Fruit fly (Drosophila melanogaster) whole organism, embryonic: Measurements from ENCODE around the gene Him.

ENCODE experiments used
- ATbp ChIP-seq: fragments of 200-800 bp; sonication (Bioruptor generic); optimal IDR thresholded peaks from 2 replicates; lab custom pipeline; 2017; ENCODE audit warnings: missing biosample characterization, mild to moderate bottlenecking, missing genetic modification characterization, missing genetic modification reagents
- Adf1 ChIP-seq: fragments of 200-800 bp; sonication (Bioruptor generic); IDR thresholded peaks from 2 replicates; pipeline ENCODE4 v1.3.6; 2022; ENCODE audit warnings: missing biosample characterization, missing genetic modification characterization
- Asciz ChIP-seq: fragments of 200-800 bp; sonication (Bioruptor generic); optimal IDR thresholded peaks from 2 replicates; lab custom pipeline; 2017; ENCODE audit warnings: missing biosample characterization, mild to moderate bottlenecking, missing genetic modification characterization, missing genetic modification reagents
- CG11247 ChIP-seq: fragments of 200-800 bp; sonication (Bioruptor generic); IDR thresholded peaks from 2 replicates; pipeline ENCODE4 v1.3.6; 2022; ENCODE audit warnings: missing biosample characterization, missing genetic modification characterization
- CG12299 ChIP-seq: fragments of 200-800 bp; sonication (Bioruptor generic); optimal IDR thresholded peaks from 2 replicates; lab custom pipeline; 2018; ENCODE audit warnings: missing biosample characterization, mild to moderate bottlenecking, missing genetic modification characterization
- CG1233 ChIP-seq: fragments of 200-800 bp; sonication (Bioruptor generic); optimal IDR thresholded peaks from 4 replicates; lab custom pipeline; 2018; ENCODE audit warnings: missing biosample characterization, mild to moderate bottlenecking, missing genetic modification characterization
- CG12769 ChIP-seq: fragments of 200-800 bp; sonication (Bioruptor generic); optimal IDR thresholded peaks from 2 replicates; lab custom pipeline; 2019; ENCODE audit warnings: missing biosample characterization, mild to moderate bottlenecking, missing genetic modification characterization, moderate library complexity
- CG1529 ChIP-seq: fragments of 200-800 bp; sonication (Bioruptor generic); optimal IDR thresholded peaks from 3 replicates; lab custom pipeline; 2018; ENCODE audit warnings: missing biosample characterization, missing genetic modification characterization
- CG17359 ChIP-seq: fragments of 200-800 bp; sonication (Bioruptor generic); optimal IDR thresholded peaks from 3 replicates; lab custom pipeline; 2018; ENCODE audit warnings: missing biosample characterization, mild to moderate bottlenecking, missing genetic modification characterization, moderate library complexity
- CG17361 ChIP-seq: fragments of 200-800 bp; sonication (Bioruptor generic); IDR thresholded peaks from 3 replicates; pipeline ENCODE4 v1.3.6; 2022; ENCODE audit warnings: missing biosample characterization, missing genetic modification characterization
- CG17912 ChIP-seq: fragments of 200-800 bp; sonication (Bioruptor generic); optimal IDR thresholded peaks from 2 replicates; lab custom pipeline; 2018; ENCODE audit warnings: missing biosample characterization, mild to moderate bottlenecking, missing genetic modification characterization
- CG18599 ChIP-seq: fragments of 200-800 bp; sonication (Bioruptor generic); optimal IDR thresholded peaks from 3 replicates; lab custom pipeline; 2017; ENCODE audit warnings: missing biosample characterization, missing genetic modification characterization, mild to moderate bottlenecking, moderate library complexity, missing genetic modification reagents
- CG2678 ChIP-seq: fragments of 200-800 bp; sonication (Bioruptor generic); optimal IDR thresholded peaks from 3 replicates; lab custom pipeline; 2019; ENCODE audit warnings: missing biosample characterization, mild to moderate bottlenecking, missing genetic modification characterization, moderate library complexity
- CG2712 ChIP-seq: fragments of 200-800 bp; optimal IDR thresholded peaks from 3 replicates; lab custom pipeline; 2019; ENCODE audit warnings: missing biosample characterization, mild to moderate bottlenecking, missing genetic modification characterization, moderate library complexity
- CG32767 ChIP-seq: fragments of 200-800 bp; sonication (Bioruptor generic); IDR thresholded peaks from 2 replicates; pipeline ENCODE4 v1.3.6; 2022; ENCODE audit warnings: missing biosample characterization, missing genetic modification characterization
- CG32772 ChIP-seq: fragments of 200-800 bp; sonication (Bioruptor generic); IDR thresholded peaks from 2 replicates; pipeline ENCODE4 v1.3.6; 2022; ENCODE audit warnings: missing biosample characterization, missing genetic modification characterization
- CG33557 ChIP-seq: fragments of 200-800 bp; sonication (Bioruptor generic); optimal IDR thresholded peaks from 2 replicates; lab custom pipeline; 2019; ENCODE audit warnings: missing biosample characterization, mild to moderate bottlenecking, missing genetic modification characterization, moderate library complexity
- CG3407 ChIP-seq: fragments of 200-800 bp; sonication (Bioruptor generic); optimal IDR thresholded peaks from 2 replicates; lab custom pipeline; 2018; ENCODE audit warnings: missing biosample characterization, mild to moderate bottlenecking, missing genetic modification characterization
- CG3847 ChIP-seq: fragments of 200-800 bp; sonication (Bioruptor generic); IDR thresholded peaks from 2 replicates; pipeline ENCODE4 v1.3.6; 2022; ENCODE audit warnings: missing biosample characterization, missing genetic modification characterization
- CG4328 ChIP-seq: fragments of 200-800 bp; sonication (Bioruptor generic); optimal IDR thresholded peaks from 3 replicates; lab custom pipeline; 2017; ENCODE audit warnings: missing biosample characterization, missing genetic modification reagents, missing genetic modification characterization
- CG6813 ChIP-seq: fragments of 200-800 bp; sonication (Bioruptor generic); optimal IDR thresholded peaks from 2 replicates; lab custom pipeline; 2017; ENCODE audit warnings: missing biosample characterization, missing genetic modification characterization, mild to moderate bottlenecking, moderate library complexity, missing genetic modification reagents
- E2f2 ChIP-seq: fragments of 200-800 bp; sonication (Bioruptor generic); IDR thresholded peaks from 2 replicates; pipeline ENCODE4 v1.3.6; 2022; ENCODE audit warnings: missing biosample characterization, missing genetic modification characterization
- Fer1 ChIP-seq: fragments of 200-800 bp; sonication (Bioruptor generic); optimal IDR thresholded peaks from 2 replicates; lab custom pipeline; 2017; ENCODE audit warnings: missing biosample characterization, mild to moderate bottlenecking, missing genetic modification characterization
- H2.0 ChIP-seq: fragments of 200-800 bp; sonication (Bioruptor generic); IDR thresholded peaks from 2 replicates; pipeline ENCODE4 v1.3.6; 2022; ENCODE audit warnings: missing biosample characterization, missing genetic modification characterization
- HHEX ChIP-seq: fragments of 200-800 bp; sonication (Bioruptor generic); optimal IDR thresholded peaks from 3 replicates; lab custom pipeline; 2017; ENCODE audit warnings: missing biosample characterization, mild to moderate bottlenecking, missing genetic modification characterization, missing genetic modification reagents
- HLHmδ ChIP-seq: fragments of 200-800 bp; sonication (Bioruptor generic); optimal IDR thresholded peaks from 2 replicates; lab custom pipeline; 2018; ENCODE audit warnings: missing biosample characterization, mild to moderate bottlenecking, missing genetic modification characterization, moderate library complexity
- Hsf ChIP-seq: fragments of 200-800 bp; sonication (Bioruptor generic); optimal IDR thresholded peaks from 3 replicates; lab custom pipeline; 2016; ENCODE audit warnings: missing biosample characterization, missing genetic modification characterization
- Opbp ChIP-seq: fragments of 200-800 bp; sonication (Bioruptor generic); IDR thresholded peaks from 3 replicates; pipeline ENCODE4 v1.3.6; 2022; ENCODE audit warnings: missing biosample characterization, missing genetic modification characterization; ENCODE audit not compliant: partially characterized antibody
- Sry-β ChIP-seq: fragments of 200-800 bp; sonication (Bioruptor generic); optimal IDR thresholded peaks from 2 replicates; lab custom pipeline; 2018; ENCODE audit warnings: missing biosample characterization, mild to moderate bottlenecking, missing genetic modification characterization, moderate library complexity
- Stat92E ChIP-seq, 3 experiments: fragments of >200 bp in 2 of 3; fragments of 200-800 bp in 1 of 3; sonication (Bioruptor generic) in 1 of 3; optimal IDR thresholded peaks; 2 replicates each; lab custom pipeline; 2017 to 2019; ENCODE audit warnings: missing biosample characterization in 3 of 3, missing genetic modification characterization in 3 of 3, mild to moderate bottlenecking in 1 of 3, moderate library complexity in 1 of 3
- Vsx1 ChIP-seq: fragments of 200-800 bp; sonication (Bioruptor generic); optimal IDR thresholded peaks from 2 replicates; lab custom pipeline; 2017; ENCODE audit warnings: missing biosample characterization, mild to moderate bottlenecking, missing genetic modification characterization, missing genetic modification reagents
- ara ChIP-seq: fragments of 200-800 bp; sonication (Bioruptor generic); IDR thresholded peaks from 2 replicates; pipeline ENCODE4 v1.3.6; 2022; ENCODE audit warnings: missing biosample characterization, missing genetic modification characterization
- bcd ChIP-seq: fragments of 200-800 bp; sonication (Bioruptor generic); optimal IDR thresholded peaks from 2 replicates; lab custom pipeline; 2017; ENCODE audit warnings: missing biosample characterization, mild to moderate bottlenecking, missing genetic modification characterization
- da ChIP-seq: fragments of 200-800 bp; sonication (Bioruptor generic); optimal IDR thresholded peaks from 2 replicates; lab custom pipeline; 2016; ENCODE audit warnings: missing biosample characterization, missing genetic modification characterization
- dm ChIP-seq: fragments of 200-800 bp; sonication (Bioruptor generic); optimal IDR thresholded peaks from 3 replicates; lab custom pipeline; 2016; ENCODE audit warnings: missing biosample characterization, missing genetic modification characterization
- dmrt11E ChIP-seq: fragments of 200-800 bp; sonication (Bioruptor generic); optimal IDR thresholded peaks from 3 replicates; lab custom pipeline; 2018; ENCODE audit warnings: missing biosample characterization, mild to moderate bottlenecking, missing genetic modification characterization, moderate library complexity
- ewg ChIP-seq: fragments of 200-800 bp; sonication (Bioruptor generic); optimal IDR thresholded peaks from 3 replicates; lab custom pipeline; 2017; ENCODE audit warnings: mild to moderate bottlenecking, missing biosample characterization, missing genetic modification reagents, missing genetic modification characterization
- fd64A ChIP-seq: fragments of 200-800 bp; sonication (Bioruptor generic); optimal IDR thresholded peaks from 3 replicates; lab custom pipeline; 2018; ENCODE audit warnings: missing biosample characterization, mild to moderate bottlenecking, missing genetic modification characterization
- gce ChIP-seq: fragments of 200-800 bp; sonication (Bioruptor generic); IDR thresholded peaks from 3 replicates; pipeline ENCODE4 v1.3.6; 2022; ENCODE audit warnings: missing biosample characterization, missing genetic modification characterization
- gem ChIP-seq: fragments of 200-800 bp; sonication (Bioruptor generic); optimal IDR thresholded peaks from 2 replicates; lab custom pipeline; 2019; ENCODE audit warnings: missing biosample characterization, mild to moderate bottlenecking, missing genetic modification characterization, moderate library complexity
- jing ChIP-seq: fragments of 200-800 bp; sonication (Bioruptor generic); optimal IDR thresholded peaks from 2 replicates; lab custom pipeline; 2018; ENCODE audit warnings: missing biosample characterization, mild to moderate bottlenecking, missing genetic modification characterization
- lab ChIP-seq: fragments of 200-800 bp; sonication (Bioruptor generic); optimal IDR thresholded peaks from 3 replicates; lab custom pipeline; 2017; ENCODE audit warnings: missing biosample characterization, missing genetic modification characterization, mild to moderate bottlenecking, moderate library complexity, missing genetic modification reagents
- lilli ChIP-seq: fragments of 200-800 bp; sonication (Bioruptor generic); optimal IDR thresholded peaks from 3 replicates; lab custom pipeline; 2016; ENCODE audit warnings: missing biosample characterization, missing genetic modification characterization
- nerfin-1 ChIP-seq: fragments of 200-800 bp; sonication (Bioruptor generic); optimal IDR thresholded peaks from 3 replicates; lab custom pipeline; 2019; ENCODE audit warnings: missing biosample characterization, mild to moderate bottlenecking, missing genetic modification characterization, moderate library complexity
- onecut ChIP-seq: fragments of 200-800 bp; sonication (Bioruptor generic); IDR thresholded peaks from 2 replicates; pipeline ENCODE4 v1.3.6; 2022; ENCODE audit warnings: missing biosample characterization, missing genetic modification characterization
- tna ChIP-seq: fragments of 200-800 bp; sonication (Bioruptor generic); IDR thresholded peaks from 2 replicates; pipeline ENCODE4 v1.3.6; 2022; ENCODE audit warnings: missing biosample characterization, missing genetic modification characterization; ENCODE audit not compliant: partially characterized antibody
- unpg ChIP-seq: fragments of 200-800 bp; sonication (Bioruptor generic); optimal IDR thresholded peaks from 3 replicates; lab custom pipeline; 2018; ENCODE audit warnings: missing biosample characterization, mild to moderate bottlenecking, missing genetic modification characterization, moderate library complexity
- usp ChIP-seq: fragments of >200 bp; optimal IDR thresholded peaks from 2 replicates; lab custom pipeline; 2017; ENCODE audit warnings: missing biosample characterization, missing genetic modification characterization
- wek ChIP-seq: fragments of 200-800 bp; sonication (Bioruptor generic); optimal IDR thresholded peaks from 3 replicates; lab custom pipeline; 2018; ENCODE audit warnings: missing biosample characterization, mild to moderate bottlenecking, missing genetic modification characterization, moderate library complexity
- zfh1 ChIP-seq: fragments of 200-800 bp; sonication (Bioruptor generic); IDR thresholded peaks from 3 replicates; pipeline ENCODE4 v1.3.6; 2022; ENCODE audit warnings: missing biosample characterization, missing genetic modification characterization

The Him gene

DNA sequence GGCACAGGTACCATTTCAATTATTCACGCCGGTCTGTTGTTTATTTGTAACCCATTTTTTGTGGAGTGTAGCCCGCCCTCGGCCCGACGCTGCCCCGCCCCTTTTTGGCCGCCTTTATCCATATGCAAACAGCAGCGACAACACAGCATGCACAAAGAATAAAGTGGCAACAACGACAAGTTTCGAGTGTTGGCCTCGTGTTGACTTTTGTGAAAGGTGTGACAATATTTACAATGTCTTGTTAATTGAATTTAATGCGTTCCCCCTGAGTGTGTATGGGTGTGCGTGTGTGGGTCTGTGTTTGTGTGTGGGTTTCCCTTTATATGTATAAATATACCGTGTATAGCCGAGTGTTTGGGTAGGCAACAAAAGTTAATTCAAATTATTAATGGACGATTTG, 28.7 kb downstream of the Him start (continued):
- peak; percentile 21 for TF ChIP-seq Sry-β (GFP tag; lab: Kevin White, UChicago)
- no peak for TF ChIP-seq jing
- peak; percentile 56 for TF ChIP-seq CG2678
- TF ChIP-seq CG1233, result peak; percentile 54
- no peak for TF ChIP-seq tna (GFP tag; lab: Robert Waterston, UW)
- no peak for TF ChIP-seq da
- peak; percentile 76 for TF ChIP-seq CG3407 (GFP tag; lab: Kevin White, UChicago)
- TF ChIP-seq nerfin-1, result peak; percentile 37
- TF ChIP-seq zfh1, result 0 out of 3 replicates have a peak, but pooled peaks have one; percentile 23
- no peak for TF ChIP-seq H2.0 (GFP tag; lab: Robert Waterston, UW)
- no peak for TF ChIP-seq bcd (GFP tag; lab: Kevin White, UChicago)
- peak; percentile 66 for TF ChIP-seq HLHmδ (GFP tag; lab: Kevin White, UChicago)
- TF ChIP-seq CG11247 (GFP tag; lab: Robert Waterston, UW), result no peak
- no peak for TF ChIP-seq CG3847 (GFP tag; lab: Robert Waterston, UW)
- TF ChIP-seq CG6813 (GFP tag; lab: Kevin White, UChicago), result peak; percentile 51
- no peak for TF ChIP-seq CG32772
- peak; percentile 47 for TF ChIP-seq wek (GFP tag; lab: Kevin White, UChicago)
- TF ChIP-seq CG1529, result peak; percentile 46
- TF ChIP-seq usp (GFP tag; lab: Kevin White, UChicago), result no peak
- TF ChIP-seq CG12769 (tag; lab: Kevin White, UChicago), result no peak
- TF ChIP-seq dm (GFP tag; lab: Kevin White, UChicago), result no peak
- peak; percentile 44 for TF ChIP-seq CG4328 (GFP tag; lab: Kevin White, UChicago)
- TF ChIP-seq Adf1 (GFP tag; lab: Robert Waterston, UW), result no peak
- no peak for TF ChIP-seq Fer1 (GFP tag; lab: Kevin White, UChicago)
- peak; percentile 40 for TF ChIP-seq CG2712 (tag; lab: Kevin White, UChicago)
- TF ChIP-seq onecut (GFP tag; lab: Robert Waterston, UW), result 0 out of 2 replicates have a peak, but pooled peaks have one; percentile 15
- TF ChIP-seq HHEX, result peak; percentile 9
- TF ChIP-seq Stat92E (GFP tag; optimal IDR thresholded peaks at IDR 0.05; lab: Kevin White, UChicago), result no peak
- TF ChIP-seq unpg (GFP tag; lab: Kevin White, UChicago), result peak; percentile 23
- no peak for TF ChIP-seq CG17361 (GFP tag; lab: Robert Waterston, UW)
- peak; percentile 32 for TF ChIP-seq lab (GFP tag; lab: Kevin White, UChicago)
- peak; percentile 7 for TF ChIP-seq CG17912 (GFP tag; lab: Kevin White, UChicago)
- TF ChIP-seq ara (GFP tag; lab: Robert Waterston, UW), result peak; percentile 60
- no peak for TF ChIP-seq Opbp (GFP tag; lab: Robert Waterston, UW)
- TF ChIP-seq gce (GFP tag; lab: Robert Waterston, UW), result no peak; the same call in 2 of the 3 replicates
- TF ChIP-seq fd64A, result peak; percentile 65
- TF ChIP-seq ATbp (GFP tag; lab: Kevin White, UChicago), result peak; percentile 86
- peak; percentile 50 for TF ChIP-seq CG17359 (tag; lab: Kevin White, UChicago)
- TF ChIP-seq Hsf (GFP tag; lab: Kevin White, UChicago), result no peak
- peak; percentile 34 for TF ChIP-seq CG18599 (GFP tag; lab: Kevin White, UChicago)
- TF ChIP-seq lilli (GFP tag; lab: Kevin White, UChicago), result no peak
- TF ChIP-seq dmrt11E, result peak; percentile 28
- TF ChIP-seq CG33557 (GFP tag; lab: Kevin White, UChicago), result peak; percentile 68
- peak; percentile 17 for TF ChIP-seq Vsx1 (GFP tag; lab: Kevin White, UChicago)
- TF ChIP-seq E2f2 (GFP tag; lab: Robert Waterston, UW), result no peak
- TF ChIP-seq CG32767, result no peak
- peak; percentile 60 for TF ChIP-seq Asciz (GFP tag; lab: Kevin White, UChicago)
- TF ChIP-seq gem, result peak; percentile 28
- peak; percentile 7 for TF ChIP-seq ewg (GFP tag; lab: Kevin White, UChicago)
- TF ChIP-seq CG12299 (tag; lab: Kevin White, UChicago), result peak; percentile 12
